Fruit fly (Drosophila melanogaster) Kc167 (cell line): Measurements from ENCODE around the gene CG13023.

ENCODE experiments used
- Myc ChIP-seq: fragments of >200 bp; optimal IDR thresholded peaks from 2 replicates; lab custom pipeline; 2017; ENCODE audit warnings: missing external identifiers
- Sin3A ChIP-seq: fragments of >200 bp; optimal IDR thresholded peaks from 2 replicates; lab custom pipeline; 2018; ENCODE audit warnings: missing external identifiers
- h ChIP-seq: fragments of >200 bp; optimal IDR thresholded peaks from 3 replicates; lab custom pipeline; 2018; ENCODE audit warnings: missing external identifiers
- insv ChIP-seq: fragments of >200 bp; optimal IDR thresholded peaks from 3 replicates; lab custom pipeline; 2018; ENCODE audit warnings: missing external identifiers
- psq ChIP-seq: fragments of >200 bp; optimal IDR thresholded peaks from 2 replicates; lab custom pipeline; 2017; ENCODE audit warnings: missing external identifiers
- ttk ChIP-seq: sonication (Bioruptor generic); optimal IDR thresholded peaks from 2 replicates; lab custom pipeline; 2017; ENCODE audit warnings: missing external identifiers

DNA sequence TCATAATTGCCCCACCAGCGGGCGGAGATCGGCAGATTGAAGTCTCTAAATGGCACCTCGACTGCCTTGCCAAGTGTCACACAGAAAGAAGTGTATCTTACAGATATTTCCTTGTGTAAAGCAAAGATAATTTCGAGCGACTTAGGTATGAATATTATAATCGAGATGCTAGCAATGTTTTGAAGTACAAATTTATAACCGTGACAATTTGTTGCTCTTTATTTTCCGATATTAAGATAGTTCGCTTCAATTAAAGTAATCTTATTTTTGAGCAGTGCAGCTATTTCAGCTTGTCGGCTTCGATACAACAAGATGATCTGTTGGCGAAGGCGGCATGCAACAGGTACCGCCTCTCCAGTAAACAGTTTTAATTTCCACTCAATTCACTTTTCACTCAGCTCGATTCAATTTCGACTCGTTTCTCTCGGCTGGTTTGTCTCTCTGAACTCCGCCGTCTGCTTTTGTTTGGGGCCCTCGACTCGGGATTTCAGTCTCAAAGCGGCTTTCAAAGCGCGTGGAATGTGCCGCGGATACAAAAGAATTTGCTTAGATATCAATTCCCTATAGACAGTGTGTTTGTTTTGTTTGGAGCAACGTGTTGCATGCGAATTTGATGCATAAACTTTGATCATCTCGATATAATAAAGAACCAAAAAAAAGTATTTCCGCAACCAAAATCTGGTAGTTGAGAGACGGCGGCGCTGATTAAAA is 11.3 kb downstream of the CG13023 start:
- no peak for TF ChIP-seq Sin3A (lab: Kevin White, UChicago)
- TF ChIP-seq psq (lab: Kevin White, UChicago) = no peak
- TF ChIP-seq ttk (lab: Kevin White, UChicago) = no peak
- TF ChIP-seq h (lab: Kevin White, UChicago) = no peak
- TF ChIP-seq Myc (lab: Kevin White, UChicago) = no peak
- TF ChIP-seq insv (lab: Kevin White, UChicago) = no peak
